Fruit fly (Drosophila melanogaster) whole organism, embryonic: Measurements from ENCODE around the gene Cp36.

Source experiments
- CG12391 ChIP-seq: fragments of 200-800 bp; sonication (Bioruptor generic); optimal IDR thresholded peaks from 3 replicates; lab custom pipeline; 2018; ENCODE audit warnings: missing biosample characterization, mild to moderate bottlenecking, missing genetic modification characterization, moderate library complexity
- CG14667 ChIP-seq: fragments of 200-800 bp; sonication (Bioruptor generic); IDR thresholded peaks from 2 replicates; pipeline ENCODE4 v1.3.6; 2022; ENCODE audit warnings: missing biosample characterization, missing genetic modification characterization
- CG16815 ChIP-seq: fragments of 200-800 bp; sonication (Bioruptor generic); optimal IDR thresholded peaks from 3 replicates; lab custom pipeline; 2017; ENCODE audit warnings: missing biosample characterization, mild to moderate bottlenecking, missing genetic modification characterization
- CG17361 ChIP-seq: fragments of 200-800 bp; sonication (Bioruptor generic); IDR thresholded peaks from 3 replicates; pipeline ENCODE4 v1.3.6; 2022; ENCODE audit warnings: missing biosample characterization, missing genetic modification characterization
- CG1832 ChIP-seq: fragments of 200-800 bp; sonication (Bioruptor generic); optimal IDR thresholded peaks from 2 replicates; lab custom pipeline; 2017; ENCODE audit warnings: missing biosample characterization, mild to moderate bottlenecking, missing genetic modification characterization, inconsistent platforms
- CG18764 ChIP-seq: fragments of 200-800 bp; sonication (Bioruptor generic); optimal IDR thresholded peaks from 3 replicates; lab custom pipeline; 2016; ENCODE audit warnings: missing biosample characterization, missing genetic modification characterization
- CG2199 ChIP-seq: fragments of 200-800 bp; sonication (Bioruptor generic); IDR thresholded peaks from 3 replicates; pipeline ENCODE4 v1.3.6; 2022; ENCODE audit warnings: missing biosample characterization, missing genetic modification characterization
- CG3281 ChIP-seq: fragments of 200-800 bp; sonication (Bioruptor generic); optimal IDR thresholded peaks from 3 replicates; lab custom pipeline; 2017; ENCODE audit warnings: missing biosample characterization, mild to moderate bottlenecking, missing genetic modification characterization
- CG34224 ChIP-seq: fragments of 200-800 bp; sonication (Bioruptor generic); IDR thresholded peaks from 3 replicates; pipeline ENCODE4 v1.3.6; 2022; ENCODE audit warnings: missing biosample characterization, missing genetic modification characterization; ENCODE audit not compliant: partially characterized antibody
- CG4360 ChIP-seq: fragments of 200-800 bp; sonication (Bioruptor generic); IDR thresholded peaks from 2 replicates; pipeline ENCODE4 v1.3.6; 2022; ENCODE audit warnings: missing biosample characterization, missing genetic modification characterization
- CG5180 ChIP-seq: fragments of 200-800 bp; sonication (Bioruptor generic); optimal IDR thresholded peaks from 3 replicates; lab custom pipeline; 2017; ENCODE audit warnings: missing biosample characterization, missing genetic modification characterization, mild to moderate bottlenecking, moderate library complexity, missing genetic modification reagents
- CG5245 ChIP-seq: fragments of 200-800 bp; sonication (Bioruptor generic); optimal IDR thresholded peaks from 3 replicates; lab custom pipeline; 2016; ENCODE audit warnings: missing biosample characterization, missing genetic modification characterization
- CG6683 ChIP-seq: fragments of 200-800 bp; sonication (Bioruptor generic); optimal IDR thresholded peaks from 2 replicates; lab custom pipeline; 2017; ENCODE audit warnings: missing biosample characterization, mild to moderate bottlenecking, missing genetic modification characterization, missing genetic modification reagents
- CG9215 ChIP-seq: fragments of 200-800 bp; sonication (Bioruptor generic); IDR thresholded peaks from 2 replicates; pipeline ENCODE4 v1.3.6; 2022; ENCODE audit warnings: missing biosample characterization, missing genetic modification characterization
- Camta ChIP-seq: fragments of 200-800 bp; sonication (Bioruptor generic); optimal IDR thresholded peaks from 2 replicates; lab custom pipeline; 2016; ENCODE audit warnings: missing biosample characterization, missing genetic modification characterization
- MBD-R2 ChIP-seq: fragments of 200-800 bp; sonication (Bioruptor generic); IDR thresholded peaks from 2 replicates; pipeline ENCODE4 v1.3.6; 2022; ENCODE audit warnings: missing biosample characterization, missing genetic modification characterization
- MTF-1 ChIP-seq: fragments of 200-800 bp; sonication (Bioruptor generic); optimal IDR thresholded peaks from 2 replicates; lab custom pipeline; 2018; ENCODE audit warnings: missing biosample characterization, mild to moderate bottlenecking, missing genetic modification characterization, borderline replicate concordance
- Max ChIP-seq: fragments of 200-800 bp; sonication (Bioruptor generic); optimal IDR thresholded peaks from 2 replicates; lab custom pipeline; 2016; ENCODE audit warnings: missing biosample characterization, mild to moderate bottlenecking, missing genetic modification characterization
- Meics ChIP-seq: fragments of 200-800 bp; sonication (Bioruptor generic); optimal IDR thresholded peaks from 2 replicates; lab custom pipeline; 2017; ENCODE audit warnings: missing biosample characterization, mild to moderate bottlenecking, missing genetic modification characterization
- Sin3A ChIP-seq: fragments of >200 bp; optimal IDR thresholded peaks from 2 replicates; lab custom pipeline; 2018
- chinmo ChIP-seq: fragments of 200-800 bp; sonication (Bioruptor generic); IDR thresholded peaks from 4 replicates; pipeline ENCODE4 v1.3.6; 2022; ENCODE audit warnings: missing biosample characterization, missing genetic modification characterization; ENCODE audit not compliant: partially characterized antibody
- crp ChIP-seq, 2 experiments: fragments of 200-800 bp; sonication (Bioruptor generic); optimal IDR thresholded peaks; 2 replicates in 1 of 2; 3 replicates in 1 of 2; lab custom pipeline; 2017; ENCODE audit warnings: missing biosample characterization in 2 of 2, missing genetic modification characterization in 2 of 2, mild to moderate bottlenecking in 1 of 2, moderate library complexity in 1 of 2
- dmrt11E ChIP-seq: fragments of 200-800 bp; sonication (Bioruptor generic); optimal IDR thresholded peaks from 3 replicates; lab custom pipeline; 2018; ENCODE audit warnings: missing biosample characterization, mild to moderate bottlenecking, missing genetic modification characterization, moderate library complexity
- ewg ChIP-seq: fragments of 200-800 bp; sonication (Bioruptor generic); optimal IDR thresholded peaks from 3 replicates; lab custom pipeline; 2017; ENCODE audit warnings: mild to moderate bottlenecking, missing biosample characterization, missing genetic modification reagents, missing genetic modification characterization
- odd ChIP-seq: fragments of 200-800 bp; sonication (Bioruptor generic); optimal IDR thresholded peaks from 2 replicates; lab custom pipeline; 2017; ENCODE audit warnings: missing biosample characterization, mild to moderate bottlenecking, missing genetic modification characterization
- sc ChIP-seq, 3 experiments: fragments of >200 bp in 2 of 3; fragments of 200-800 bp in 1 of 3; sonication (Bioruptor generic) in 1 of 3; optimal IDR thresholded peaks; 2 replicates in 2 of 3; 3 replicates in 1 of 3; lab custom pipeline; 2017; ENCODE audit warnings: mild to moderate bottlenecking in 1 of 3, missing biosample characterization in 1 of 3, missing genetic modification characterization in 1 of 3, missing genetic modification reagents in 1 of 3
- scrt ChIP-seq: fragments of 200-800 bp; sonication (Bioruptor generic); optimal IDR thresholded peaks from 2 replicates; lab custom pipeline; 2018; ENCODE audit warnings: missing biosample characterization, mild to moderate bottlenecking, missing genetic modification characterization, moderate library complexity
- shn ChIP-seq: fragments of 200-800 bp; sonication (Bioruptor generic); optimal IDR thresholded peaks from 3 replicates; lab custom pipeline; 2016; ENCODE audit warnings: missing biosample characterization, missing genetic modification characterization
- slbo ChIP-seq: fragments of 200-800 bp; sonication (Bioruptor generic); IDR thresholded peaks from 2 replicates; pipeline ENCODE4 v1.3.6; 2022; ENCODE audit warnings: missing biosample characterization, missing genetic modification characterization
- slou ChIP-seq: fragments of 200-800 bp; sonication (Bioruptor generic); optimal IDR thresholded peaks from 3 replicates; lab custom pipeline; 2016; ENCODE audit warnings: missing biosample characterization, missing genetic modification characterization
- tap ChIP-seq: fragments of 200-800 bp; optimal IDR thresholded peaks from 3 replicates; lab custom pipeline; 2019; ENCODE audit warnings: missing biosample characterization, mild to moderate bottlenecking, missing genetic modification characterization, moderate library complexity
- unc-4 ChIP-seq: fragments of 200-800 bp; sonication (Bioruptor generic); IDR thresholded peaks from 2 replicates; pipeline ENCODE4 v1.3.6; 2022; ENCODE audit warnings: missing biosample characterization, missing genetic modification characterization; ENCODE audit not compliant: partially characterized antibody

The Cp36 gene

dm6 chrX:8473339-8473887, 5.7 kb upstream of the Cp36 start, which contains the start of gene Cp7Fb:
Gene Cp7Fb, plus strand, starts transcription at chrX:8473837.
- no peak for TF ChIP-seq CG1832 (GFP tag; lab: Kevin White, UChicago)
- TF ChIP-seq ewg (GFP tag; lab: Kevin White, UChicago) = no peak
- TF ChIP-seq slou (GFP tag; lab: Kevin White, UChicago) = no peak
- TF ChIP-seq CG9215 (GFP tag; lab: Robert Waterston, UW) = no peak
- no peak for TF ChIP-seq CG2199 (GFP tag; lab: Robert Waterston, UW)
- no peak for TF ChIP-seq shn (GFP tag; lab: Kevin White, UChicago)
- TF ChIP-seq, all 482 proteins: peak for 0

DNA sequence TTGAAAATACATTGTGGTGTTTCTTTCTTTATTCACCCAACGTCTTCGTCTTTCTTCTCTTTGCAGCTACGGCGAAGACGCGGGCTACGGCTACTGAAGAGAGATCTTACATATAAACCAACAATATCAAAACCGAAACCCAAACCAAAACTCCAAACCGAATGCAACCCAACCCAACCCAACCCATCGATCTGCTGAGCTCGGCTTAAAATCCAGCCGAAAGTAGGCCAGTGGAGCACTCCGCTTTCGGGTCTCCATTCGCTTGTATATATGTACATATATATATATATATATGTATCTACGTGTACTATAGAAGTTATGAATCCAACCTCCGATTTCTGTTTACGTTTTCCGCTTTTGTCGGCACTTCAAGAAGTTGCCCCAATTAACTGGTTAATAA, 3.5 kb upstream of the Cp36 start:
- peak; percentile 29 for TF ChIP-seq CG5180 (GFP tag; lab: Kevin White, UChicago)
- TF ChIP-seq Camta (GFP tag; lab: Kevin White, UChicago) = no peak

dm6 chrX:8476817-8477216, 2.3 kb upstream of the Cp36 start, which contains the start of gene Cp7Fc:
Gene Cp7Fc, plus strand, starts transcription at chrX:8477117.
- TF ChIP-seq scrt (GFP tag; lab: Kevin White, UChicago) (no peak), MBD-R2 (GFP tag; lab: Robert Waterston, UW) (no peak), CG34224 (GFP tag; lab: Robert Waterston, UW) (no peak), MTF-1 (no peak), Meics (GFP tag; lab: Kevin White, UChicago) (no peak), CG6683 (GFP tag; lab: Kevin White, UChicago) (no peak), CG4360 (GFP tag; lab: Robert Waterston, UW) (no peak), crp (GFP tag; optimal IDR thresholded peaks at IDR 0.05; lab: Kevin White, UChicago) (no peak), Sin3A (lab: Kevin White, UChicago) (no peak), Max (GFP tag; lab: Kevin White, UChicago) (no peak), tap (no peak), chinmo (GFP tag; lab: Robert Waterston, UW) (no peak), dmrt11E (tag; lab: Kevin White, UChicago) (no peak), CG16815 (GFP tag; lab: Kevin White, UChicago) (no peak)

DNA sequence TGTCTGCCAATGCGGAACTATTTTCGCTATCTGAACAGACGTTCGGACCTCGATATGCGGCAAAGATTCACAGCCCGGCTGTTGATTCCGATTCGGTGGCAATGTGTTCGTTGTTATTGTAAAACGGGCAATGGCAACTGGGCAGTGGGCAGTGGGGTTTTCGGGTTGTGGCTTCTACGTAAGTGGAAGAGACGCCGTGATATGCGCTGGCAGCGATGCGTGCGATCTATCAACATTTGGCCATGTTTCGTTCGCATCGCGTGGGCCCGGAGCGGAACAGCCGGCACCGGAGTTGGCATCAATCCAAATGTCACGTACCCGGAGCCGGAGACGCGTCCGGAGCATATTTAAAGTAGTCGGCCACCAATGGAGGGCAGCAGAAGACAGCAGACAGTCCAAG, 2.3 kb downstream of the Cp36 start, which contains the start of gene Cp38:
Cp38 (plus strand) TSS at position 376 of the 400 bp plus-strand sequence.
- no peak for TF ChIP-seq CG3281 (GFP tag; lab: Kevin White, UChicago)
- TF ChIP-seq CG14667 (GFP tag; lab: Robert Waterston, UW) = 0 out of 2 replicates have a peak, but pooled peaks have one; percentile 5

dm6 chrX:8483671-8484070, 4.6 kb downstream of the Cp36 start, which contains the start of gene CG33223:
Gene CG33223, minus strand, starts transcription at chrX:8483885.
- TF ChIP-seq unc-4 (GFP tag; lab: Robert Waterston, UW) (no peak), slbo (no peak), sc (optimal IDR thresholded peaks at IDR 0.05; lab: Kevin White, UChicago) (no peak), sc (GFP tag; optimal IDR thresholded peaks at IDR 0.05; lab: Kevin White, UChicago) (no peak), CG17361 (GFP tag; lab: Robert Waterston, UW) (no peak), odd (GFP tag; lab: Kevin White, UChicago) (no peak), CG12391 (tag; lab: Kevin White, UChicago) (no peak), CG18764 (no peak), CG5245 (GFP tag; lab: Kevin White, UChicago) (no peak), CG9215 (GFP tag; lab: Robert Waterston, UW) (no peak)
